Worm (Caenorhabditis elegans) whole organism, L4/young adult: ENCODE data around the gene cogc-4.

Experiments
- W03F9.2 ChIP-seq: fragments of 150-350 bp; optimal IDR thresholded peaks from 2 replicates; lab custom pipeline; 2014; ENCODE audit warnings: missing biosample characterization, missing genetic modification characterization
- him-1 ChIP-seq: sonication (generic microtip); optimal IDR thresholded peaks from 2 replicates; lab custom pipeline; 2016; ENCODE audit warnings: missing genotype, missing genetic modification reagents, missing genetic modification characterization, missing compliant biosample characterization

- TF ChIP-seq him-1 (tag; lab: Kevin White, UChicago) = no peak
- TF ChIP-seq W03F9.2 (tag; lab: Kevin White, UChicago) = no peak
These were observed 4.8 kb upstream of the cogc-4 start, which contains the start of gene F54D12.2 for ce11 chrII:1398396-1398795.
